Worm (Caenorhabditis elegans) whole organism, L3 larva: ENCODE measurements around the gene Y69E1A.3.

Source experiments
- ceh-82 ChIP-seq: fragments of 150-350 bp; optimal IDR thresholded peaks from 2 replicates; lab custom pipeline; 2014; ENCODE audit warnings: missing biosample characterization, missing genetic modification characterization
- egl-27 ChIP-seq: sonication (generic microtip); optimal IDR thresholded peaks from 4 replicates; lab custom pipeline; 2017; ENCODE audit warnings: missing biosample characterization, missing genetic modification reagents, missing genetic modification characterization
- mdl-1 ChIP-seq: fragments of 150-350 bp; optimal IDR thresholded peaks from 2 replicates; lab custom pipeline; 2014; ENCODE audit warnings: missing biosample characterization, missing genetic modification characterization
- pha-4 ChIP-seq: fragments of 150-350 bp; optimal IDR thresholded peaks from 2 replicates; lab custom pipeline; 2014; ENCODE audit warnings: missing biosample characterization, missing genetic modification reagents, missing genetic modification characterization
- unc-39 ChIP-seq: sonication (generic microtip); optimal IDR thresholded peaks from 4 replicates; lab custom pipeline; 2017; ENCODE audit warnings: missing biosample characterization, missing genetic modification characterization

DNA sequence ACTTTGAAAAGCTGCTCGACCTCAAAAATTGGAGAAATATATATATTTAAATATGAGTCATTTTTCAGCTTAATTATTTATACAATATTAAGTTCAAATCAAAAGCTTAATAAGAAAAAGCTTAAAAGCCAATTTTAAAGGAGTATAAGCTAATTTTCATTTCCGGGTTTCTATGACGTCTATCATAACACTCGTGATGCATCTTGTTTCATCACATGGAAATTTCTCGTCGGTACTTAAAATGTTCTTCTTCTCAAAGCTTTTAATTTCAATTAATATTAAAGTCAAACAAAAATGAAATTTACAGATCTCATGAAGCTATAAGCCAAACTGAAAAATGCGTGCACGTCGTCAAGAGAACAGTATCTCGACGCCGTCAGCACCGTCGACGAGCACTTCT lies 32.3 kb upstream of the Y69E1A.3 start, which contains the start of gene rbr-2:
- TF ChIP-seq unc-39 (tag; lab: Kevin White, UChicago) (no peak), egl-27 (tag; lab: Kevin White, UChicago) (no peak), ceh-82 (tag; lab: Kevin White, UChicago) (no peak), pha-4 (tag; lab: Kevin White, UChicago) (no peak), mdl-1 (tag; lab: Kevin White, UChicago) (no peak)
